Worm (Caenorhabditis elegans) whole organism, L4 larva: ENCODE measurements around the gene F41G3.21.

Source experiments
- F26F4.8 ChIP-seq: fragments of 200-800 bp; sonication (Bioruptor generic); conservative IDR thresholded peaks from 2 replicates; pipeline ENCODE4 v1.3.6; 2022; ENCODE audit warnings: missing genetic modification characterization, missing compliant biosample characterization
- F37D6.2 ChIP-seq: sonication (generic microtip); optimal IDR thresholded peaks from 2 replicates; lab custom pipeline; 2016; ENCODE audit warnings: mild to moderate bottlenecking, missing genetic modification characterization, missing compliant biosample characterization
- F49E8.2 ChIP-seq: sonication (generic microtip); optimal IDR thresholded peaks from 2 replicates; lab custom pipeline; 2016; ENCODE audit warnings: missing compliant biosample characterization, mild to moderate bottlenecking, missing genetic modification characterization, borderline replicate concordance
- R02D3.7 ChIP-seq: fragments of 150-350 bp; sonication (generic microtip); optimal IDR thresholded peaks from 3 replicates; lab custom pipeline; 2014; ENCODE audit warnings: missing biosample characterization, missing genetic modification characterization
- T26A8.4 ChIP-seq: fragments of 200-800 bp; sonication (Bioruptor generic); IDR thresholded peaks from 2 replicates; pipeline ENCODE4 v1.3.6; 2022; ENCODE audit warnings: missing genetic modification characterization, missing compliant biosample characterization
- Y48G9A.11 ChIP-seq: fragments of 200-800 bp; sonication (Bioruptor generic); IDR thresholded peaks from 2 replicates; pipeline ENCODE4 v1.3.6; 2022; ENCODE audit warnings: missing genetic modification reagents, missing genetic modification characterization, missing compliant biosample characterization
- aha-1 ChIP-seq: fragments of 150-350 bp; peaks from one replicate; lab custom pipeline; 2014; ENCODE audit warnings: missing biosample characterization, missing genetic modification characterization
- ama-1 ChIP-seq: fragments of 150-350 bp; optimal IDR thresholded peaks from 2 replicates; lab custom pipeline; 2014; ENCODE audit warnings: inconsistent platforms, mixed read lengths
- attf-4 ChIP-seq: sonication (generic microtip); optimal IDR thresholded peaks from 3 replicates; lab custom pipeline; 2017; ENCODE audit warnings: missing biosample characterization, missing genetic modification characterization
- ceh-28 ChIP-seq: fragments of 150-350 bp; optimal IDR thresholded peaks from 2 replicates; lab custom pipeline; 2014; ENCODE audit warnings: missing biosample characterization, missing genetic modification reagents, missing genetic modification characterization
- ceh-82 ChIP-seq: sonication (generic microtip); optimal IDR thresholded peaks from 2 replicates; lab custom pipeline; 2017; ENCODE audit warnings: missing biosample characterization, missing genetic modification characterization
- cey-2 ChIP-seq: sonication (generic microtip); optimal IDR thresholded peaks from 3 replicates; lab custom pipeline; 2017; ENCODE audit warnings: missing genetic modification characterization, mild to moderate bottlenecking, missing compliant biosample characterization, antibody characterized with exemption, borderline replicate concordance; ENCODE audit not compliant: insufficient read depth
- ctbp-1 ChIP-seq: fragments of 200-800 bp; sonication (Bioruptor generic); IDR thresholded peaks from 2 replicates; pipeline ENCODE4 v1.3.6; 2022; ENCODE audit warnings: missing genetic modification reagents, missing genetic modification characterization, missing compliant biosample characterization
- daf-16 ChIP-seq, 3 experiments: sonication (generic microtip); optimal IDR thresholded peaks; 2 replicates each; lab custom pipeline; 2016 to 2017; ENCODE audit warnings: missing genetic modification characterization in 3 of 3, missing genetic modification reagents in 3 of 3, mild to moderate bottlenecking in 2 of 3, missing compliant biosample characterization in 2 of 3, missing biosample characterization in 1 of 3, moderate library complexity in 1 of 3
- daf-8 ChIP-seq: fragments of 200-800 bp; sonication (Bioruptor generic); IDR thresholded peaks from 2 replicates; pipeline ENCODE4 v1.3.6; 2022; ENCODE audit warnings: missing genetic modification characterization, missing compliant biosample characterization
- dmd-8 ChIP-seq: fragments of 200-800 bp; sonication (Bioruptor generic); IDR thresholded peaks from 2 replicates; pipeline ENCODE4 v1.3.6; 2022; ENCODE audit warnings: missing genetic modification characterization, missing compliant biosample characterization
- dmd-9 ChIP-seq: fragments of 200-800 bp; sonication (Bioruptor generic); IDR thresholded peaks from 2 replicates; pipeline ENCODE4 v1.3.6; 2022; ENCODE audit warnings: missing genetic modification reagents, missing genetic modification characterization, missing compliant biosample characterization
- dpl-1 ChIP-seq: fragments of 150-350 bp; optimal IDR thresholded peaks from 2 replicates; lab custom pipeline; 2014; ENCODE audit warnings: missing biosample characterization, missing genetic modification reagents, missing genetic modification characterization
- egl-43 ChIP-seq: fragments of 200-800 bp; sonication (Bioruptor generic); IDR thresholded peaks from 2 replicates; pipeline ENCODE4 v1.3.6; 2022; ENCODE audit warnings: missing genetic modification reagents, missing genetic modification characterization, missing compliant biosample characterization
- fos-1 ChIP-seq: fragments of 150-350 bp; optimal IDR thresholded peaks from 2 replicates; lab custom pipeline; 2014; ENCODE audit warnings: missing biosample characterization, missing genetic modification characterization
- gei-8 ChIP-seq: fragments of 200-800 bp; sonication (Bioruptor generic); optimal IDR thresholded peaks from 2 replicates; lab custom pipeline; 2018; ENCODE audit warnings: mild to moderate bottlenecking, missing genetic modification characterization, missing compliant biosample characterization
- hif-1 ChIP-seq, 2 experiments: sonication (generic microtip); optimal IDR thresholded peaks; 2 replicates each; lab custom pipeline; 2016 to 2017; ENCODE audit warnings: missing compliant biosample characterization in 2 of 2, missing genetic modification characterization in 2 of 2, missing genetic modification reagents in 2 of 2, missing genotype in 2 of 2, mild to moderate bottlenecking in 1 of 2
- hlh-30 ChIP-seq: sonication (generic microtip); optimal IDR thresholded peaks from 2 replicates; lab custom pipeline; 2017; ENCODE audit warnings: antibody characterized with exemption, mild to moderate bottlenecking, missing genetic modification characterization, missing compliant biosample characterization; ENCODE audit not compliant: insufficient read depth
- jun-1 ChIP-seq: fragments of 150-350 bp; optimal IDR thresholded peaks from 2 replicates; lab custom pipeline; 2014; ENCODE audit warnings: missing biosample characterization, missing genetic modification reagents, missing genetic modification characterization
- lim-7 ChIP-seq: fragments of 200-800 bp; sonication (Bioruptor generic); IDR thresholded peaks from 2 replicates; pipeline ENCODE4 v1.3.6; 2022; ENCODE audit warnings: missing genetic modification characterization, missing compliant biosample characterization
- lin-13 ChIP-seq: fragments of 150-350 bp; optimal IDR thresholded peaks from 2 replicates; lab custom pipeline; 2014; ENCODE audit warnings: missing biosample characterization, missing genetic modification reagents, missing genetic modification characterization
- lsy-2 ChIP-seq, 2 experiments: fragments of 150-350 bp in 1 of 2; sonication (generic microtip) in 1 of 2; optimal IDR thresholded peaks; 2 replicates each; lab custom pipeline; 2014 to 2017; ENCODE audit warnings: missing biosample characterization in 2 of 2, missing genetic modification characterization in 2 of 2
- madf-5 ChIP-seq, 2 experiments: fragments of 200-800 bp; sonication (Bioruptor generic); IDR thresholded peaks; 2 replicates each; pipeline ENCODE4 v1.3.6; 2022; ENCODE audit warnings: missing compliant biosample characterization in 2 of 2, missing genetic modification characterization in 2 of 2
- mdl-1 ChIP-seq, 2 experiments: fragments of 150-350 bp in 1 of 2; sonication (generic microtip) in 1 of 2; optimal IDR thresholded peaks; 2 replicates each; lab custom pipeline; 2014 to 2017; ENCODE audit warnings: missing biosample characterization in 2 of 2, missing genetic modification characterization in 2 of 2
- mxl-3 ChIP-seq: fragments of 200-800 bp; sonication (Bioruptor generic); optimal IDR thresholded peaks from 2 replicates; lab custom pipeline; 2018; ENCODE audit warnings: mild to moderate bottlenecking, missing genetic modification characterization, missing compliant biosample characterization
- nhr-10 ChIP-seq: fragments of 150-350 bp; optimal IDR thresholded peaks from 2 replicates; lab custom pipeline; 2014; ENCODE audit warnings: missing biosample characterization, missing genetic modification characterization
- nhr-11 ChIP-seq: fragments of 150-350 bp; optimal IDR thresholded peaks from 2 replicates; lab custom pipeline; 2014; ENCODE audit warnings: missing biosample characterization, missing genetic modification characterization
- nhr-41 ChIP-seq: fragments of 200-800 bp; sonication (Bioruptor generic); IDR thresholded peaks from 2 replicates; pipeline ENCODE4 v1.3.6; 2022; ENCODE audit warnings: missing genetic modification reagents, missing genetic modification characterization, missing compliant biosample characterization
- nhr-48 ChIP-seq: sonication (generic microtip); optimal IDR thresholded peaks from 2 replicates; lab custom pipeline; 2016; ENCODE audit warnings: mild to moderate bottlenecking, missing genetic modification characterization, missing compliant biosample characterization
- nhr-77 ChIP-seq: fragments of 150-350 bp; optimal IDR thresholded peaks from 2 replicates; lab custom pipeline; 2014; ENCODE audit warnings: missing biosample characterization, missing genetic modification characterization
- pha-4 ChIP-seq, 2 experiments: fragments of 150-350 bp in 1 of 2; fragments of 200-800 bp in 1 of 2; sonication (Bioruptor generic) in 1 of 2; IDR thresholded peaks in 1 of 2; optimal IDR thresholded peaks in 1 of 2; 2 replicates each; pipeline versions ENCODE4 v1.3.6 to Lab custom; 2014 to 2022; ENCODE audit warnings: missing genetic modification characterization in 2 of 2, missing genetic modification reagents in 2 of 2, missing biosample characterization in 1 of 2, missing compliant biosample characterization in 1 of 2
- php-3 ChIP-seq: fragments of 200-800 bp; sonication (Bioruptor generic); IDR thresholded peaks from 2 replicates; pipeline ENCODE4 v1.3.6; 2022; ENCODE audit warnings: missing genetic modification reagents, missing genetic modification characterization, missing compliant biosample characterization
- saeg-2 ChIP-seq: fragments of 200-800 bp; sonication (Bioruptor generic); IDR thresholded peaks from 2 replicates; pipeline ENCODE4 v1.3.6; 2022; ENCODE audit warnings: missing genetic modification reagents, missing genetic modification characterization, missing compliant biosample characterization
- sdz-12 ChIP-seq: fragments of 200-800 bp; sonication (Bioruptor generic); optimal IDR thresholded peaks from 2 replicates; lab custom pipeline; 2018; ENCODE audit warnings: mild to moderate bottlenecking, missing genetic modification characterization, missing compliant biosample characterization
- set-16 ChIP-seq: fragments of 200-800 bp; sonication (Bioruptor generic); IDR thresholded peaks from 2 replicates; pipeline ENCODE4 v1.3.6; 2022; ENCODE audit warnings: missing genetic modification reagents, missing genetic modification characterization, missing compliant biosample characterization
- skn-1 ChIP-seq: fragments of 150-350 bp; optimal IDR thresholded peaks from 2 replicates; lab custom pipeline; 2014; ENCODE audit warnings: missing biosample characterization, missing genetic modification characterization
- snpc-1.2 ChIP-seq: fragments of 200-800 bp; sonication (Bioruptor generic); IDR thresholded peaks from 2 replicates; pipeline ENCODE4 v1.3.6; 2022; ENCODE audit warnings: missing genetic modification reagents, missing genetic modification characterization, missing compliant biosample characterization
- snpc-4 ChIP-seq: fragments of 150-350 bp; optimal IDR thresholded peaks from 2 replicates; lab custom pipeline; 2014; ENCODE audit warnings: missing biosample characterization, missing genetic modification characterization
- spr-1 ChIP-seq: sonication (generic microtip); optimal IDR thresholded peaks from 2 replicates; lab custom pipeline; 2016; ENCODE audit warnings: mild to moderate bottlenecking, missing genetic modification characterization, missing compliant biosample characterization
- spr-3 ChIP-seq: fragments of 200-800 bp; sonication (Bioruptor generic); optimal IDR thresholded peaks from 2 replicates; lab custom pipeline; 2018; ENCODE audit warnings: mild to moderate bottlenecking, missing genetic modification characterization, missing compliant biosample characterization
- tag-97 ChIP-seq: fragments of 200-800 bp; sonication (Bioruptor generic); IDR thresholded peaks from 2 replicates; pipeline ENCODE4 v1.3.6; 2022; ENCODE audit warnings: missing genetic modification characterization, missing compliant biosample characterization
- unc-130 ChIP-seq: sonication (generic microtip); optimal IDR thresholded peaks from 2 replicates; lab custom pipeline; 2016; ENCODE audit warnings: missing genetic modification reagents, missing genetic modification characterization, missing compliant biosample characterization
- unc-39 ChIP-seq: sonication (generic microtip); optimal IDR thresholded peaks from 2 replicates; lab custom pipeline; 2017; ENCODE audit warnings: missing biosample characterization, missing genetic modification characterization
- vab-7 ChIP-seq: fragments of 200-800 bp; sonication (Bioruptor generic); IDR thresholded peaks from 2 replicates; pipeline ENCODE4 v1.3.6; 2022; ENCODE audit warnings: missing genetic modification reagents, missing genetic modification characterization, missing compliant biosample characterization
- zag-1 ChIP-seq: fragments of 150-350 bp; optimal IDR thresholded peaks from 2 replicates; lab custom pipeline; 2014; ENCODE audit warnings: missing biosample characterization, missing genetic modification characterization
- zfp-3 ChIP-seq: fragments of 200-800 bp; sonication (Bioruptor generic); conservative IDR thresholded peaks from 2 replicates; pipeline ENCODE4 v1.3.6; 2022; ENCODE audit warnings: missing genetic modification reagents, missing genetic modification characterization, missing compliant biosample characterization
- zip-2 ChIP-seq: fragments of 150-350 bp; optimal IDR thresholded peaks from 2 replicates; lab custom pipeline; 2014; ENCODE audit warnings: missing biosample characterization, missing genetic modification characterization

Gene F41G3.21

DNA sequence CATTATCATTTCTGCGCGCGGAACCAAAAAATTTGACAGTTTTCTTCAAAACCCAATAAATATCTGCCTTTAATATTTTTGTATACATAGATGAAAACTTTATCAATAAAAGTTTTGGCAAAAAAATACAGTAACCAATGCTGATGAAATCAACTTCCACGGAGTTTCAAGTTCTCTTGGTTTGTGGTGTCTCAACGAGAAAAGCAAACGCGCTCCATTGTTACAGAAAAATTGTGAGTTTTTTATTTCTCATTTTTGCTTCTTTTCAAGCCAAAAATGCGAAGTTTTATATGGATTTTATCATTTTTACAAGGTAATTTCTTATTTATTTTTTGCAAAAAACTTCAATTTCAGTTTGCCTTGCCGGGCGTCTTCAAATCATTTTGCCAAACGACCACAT, 18.1 kb downstream of the F41G3.21 start, which contains the start of gene T14B4.3 (continued):
- TF ChIP-seq daf-16 (GFP tag; optimal IDR thresholded peaks at IDR 0.05; lab: Kevin White, UChicago) (no peak), daf-16 (tag; optimal IDR thresholded peaks at IDR 0.05; lab: Kevin White, UChicago) (no peak), lsy-2 (tag; optimal IDR thresholded peaks at IDR 0.05; lab: Kevin White, UChicago) (peak in 1 of 2 experiments; percentile 88), skn-1 (no peak), F49E8.2 (tag; lab: Kevin White, UChicago) (no peak), saeg-2 (no peak), mdl-1 (tag; optimal IDR thresholded peaks at IDR 0.05; lab: Kevin White, UChicago) (no peak), nhr-41 (GFP tag; lab: Robert Waterston, UW) (no peak), ceh-82 (no peak), dpl-1 (GFP tag; lab: Kevin White, UChicago) (peak; percentile 61), sdz-12 (no peak), zag-1 (tag; lab: Kevin White, UChicago) (no peak), lin-13 (GFP tag; lab: Kevin White, UChicago) (peak; percentile 14), Y48G9A.11 (GFP tag; lab: Robert Waterston, UW) (no peak), nhr-77 (peak; percentile 77), tag-97 (GFP tag; lab: Robert Waterston, UW) (no peak), hif-1 (tag; optimal IDR thresholded peaks at IDR 0.05; lab: Kevin White, UChicago) (peak in 1 of 2 experiments; percentile 77), nhr-10 (no peak), jun-1 (tag; lab: Kevin White, UChicago) (no peak), gei-8 (GFP tag; lab: Kevin White, UChicago) (no peak), F26F4.8 (GFP tag; lab: Robert Waterston, UW) (no peak), set-16 (GFP tag; lab: Robert Waterston, UW) (no peak), hlh-30 (tag; lab: Kevin White, UChicago) (peak; percentile 30), cey-2 (tag; lab: Kevin White, UChicago) (no peak), snpc-4 (no peak), mxl-3 (GFP tag; lab: Kevin White, UChicago) (no peak), daf-8 (GFP tag; lab: Robert Waterston, UW) (no peak), aha-1 (tag; lab: Kevin White, UChicago) (no peak), R02D3.7 (tag; lab: Kevin White, UChicago) (no peak), egl-43 (no peak), T26A8.4 (GFP tag; lab: Robert Waterston, UW) (no peak), pha-4 (GFP tag; IDR thresholded peaks at IDR 0.05; lab: Robert Waterston, UW) (no peak), pha-4 (tag; optimal IDR thresholded peaks at IDR 0.05; lab: Kevin White, UChicago) (peak; percentile 51), php-3 (GFP tag; lab: Robert Waterston, UW) (no peak), dmd-8 (no peak), lim-7 (no peak), ceh-28 (tag; lab: Kevin White, UChicago) (no peak), ctbp-1 (GFP tag; lab: Robert Waterston, UW) (no peak), zip-2 (tag; lab: Kevin White, UChicago) (no peak), zfp-3 (GFP tag; lab: Robert Waterston, UW) (no peak), spr-1 (no peak), fos-1 (tag; lab: Kevin White, UChicago) (no peak), vab-7 (GFP tag; lab: Robert Waterston, UW) (no peak; the same call in 1 of the 2 replicates), madf-5 (GFP tag; IDR thresholded peaks at IDR 0.05; lab: Robert Waterston, UW) (no peak), nhr-11 (peak; percentile 45), unc-130 (GFP tag; lab: Kevin White, UChicago) (peak; percentile 76), dmd-9 (GFP tag; lab: Robert Waterston, UW) (no peak), snpc-1.2 (GFP tag; lab: Robert Waterston, UW) (no peak), F37D6.2 (tag; lab: Kevin White, UChicago) (no peak), nhr-48 (no peak), unc-39 (tag; lab: Kevin White, UChicago) (no peak), ama-1 (no peak), spr-3 (GFP tag; lab: Kevin White, UChicago) (no peak), attf-4 (tag; lab: Kevin White, UChicago) (no peak)
